Fruit fly (Drosophila melanogaster) whole organism, prepupa: ENCODE data around the gene scrt.

Source experiments
- CG11294 ChIP-seq: fragments of 200-800 bp; sonication (Bioruptor generic); IDR thresholded peaks from 2 replicates; pipeline ENCODE4 v1.3.6; 2022; ENCODE audit warnings: missing biosample characterization, missing genetic modification characterization
- CG32006 ChIP-seq: fragments of 200-800 bp; sonication (Bioruptor generic); optimal IDR thresholded peaks from 3 replicates; lab custom pipeline; 2017; ENCODE audit warnings: missing biosample characterization, mild to moderate bottlenecking, missing genetic modification characterization

DNA sequence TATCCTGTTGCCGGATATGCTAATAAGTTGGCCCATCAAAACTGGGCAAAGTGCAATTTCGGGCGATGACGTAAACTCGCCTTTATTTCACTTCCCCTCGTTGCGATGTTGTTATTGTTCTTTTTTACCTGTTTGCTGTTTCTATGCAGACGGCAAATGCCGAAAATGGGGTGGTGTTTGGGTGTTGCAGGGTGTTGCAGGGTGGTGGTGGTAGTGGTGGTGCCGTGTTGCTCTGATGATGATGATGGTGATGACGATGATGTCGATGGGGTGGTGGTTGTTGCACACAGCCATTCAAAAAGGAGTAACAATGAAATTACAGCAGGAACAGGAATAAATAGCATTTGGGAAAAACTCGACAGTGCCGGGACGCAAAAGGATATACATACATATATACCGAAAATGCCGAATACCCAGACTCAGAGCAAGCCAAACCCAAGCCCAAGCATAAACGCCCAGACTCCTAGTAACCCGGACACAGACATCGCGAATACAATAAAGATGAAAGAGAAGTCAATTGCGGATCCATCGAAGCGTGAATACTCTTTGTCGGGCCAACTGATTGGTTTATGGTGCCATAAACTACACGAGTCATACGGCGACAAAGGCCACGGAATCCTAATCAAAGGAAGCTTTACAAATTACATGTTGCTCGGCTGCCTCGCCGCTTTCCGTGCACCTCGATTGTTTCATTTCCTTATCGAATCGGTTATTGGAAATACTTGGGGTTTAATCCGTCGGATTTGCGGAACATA, 4.8 kb upstream of the scrt start:
- no peak for TF ChIP-seq CG11294 (GFP tag; lab: Robert Waterston, UW)
- no peak for TF ChIP-seq CG32006 (GFP tag; lab: Kevin White, UChicago)
